Worm (Caenorhabditis elegans) whole organism, L2 larva: Measurements from ENCODE around the gene F25H9.6.
"Not testable (repeated sequence)": the region's sequence is repeated elsewhere in the genome, so short reads cannot be mapped to it uniquely, and the experiment has no call there.

Source experiments
- C34F6.9 ChIP-seq: fragments of 150-350 bp; optimal IDR thresholded peaks from 2 replicates; lab custom pipeline; 2014; ENCODE audit warnings: missing biosample characterization, missing genetic modification characterization
- F13H6.1 ChIP-seq: sonication (generic microtip); optimal IDR thresholded peaks from 2 replicates; lab custom pipeline; 2016; ENCODE audit warnings: missing genetic modification characterization, missing compliant biosample characterization
- R02D3.7 ChIP-seq: fragments of 150-350 bp; optimal IDR thresholded peaks from 2 replicates; lab custom pipeline; 2014; ENCODE audit warnings: missing biosample characterization, missing genetic modification characterization
- Y55F3AM.14 ChIP-seq: fragments of 200-800 bp; sonication (Bioruptor generic); optimal IDR thresholded peaks from 2 replicates; lab custom pipeline; 2018; ENCODE audit warnings: mild to moderate bottlenecking, missing genetic modification characterization, missing compliant biosample characterization
- ZK546.5 ChIP-seq: sonication (generic microtip); optimal IDR thresholded peaks from 2 replicates; lab custom pipeline; 2017; ENCODE audit warnings: missing biosample characterization, missing genetic modification characterization
- ceh-16 ChIP-seq: fragments of 150-350 bp; optimal IDR thresholded peaks from 2 replicates; lab custom pipeline; 2014; ENCODE audit warnings: missing biosample characterization, missing genetic modification characterization
- crh-2 ChIP-seq: sonication (generic microtip); optimal IDR thresholded peaks from 2 replicates; lab custom pipeline; 2017; ENCODE audit warnings: missing biosample characterization, missing genetic modification characterization
- dmd-4 ChIP-seq: sonication (generic microtip); optimal IDR thresholded peaks from 2 replicates; lab custom pipeline; 2017; ENCODE audit warnings: missing biosample characterization, missing genetic modification characterization
- egl-27 ChIP-seq: sonication (generic microtip); optimal IDR thresholded peaks from 3 replicates; lab custom pipeline; 2017; ENCODE audit warnings: missing biosample characterization, missing genetic modification reagents, missing genetic modification characterization
- elt-1 ChIP-seq: fragments of 150-350 bp; optimal IDR thresholded peaks from 2 replicates; lab custom pipeline; 2014; ENCODE audit warnings: missing biosample characterization, missing genetic modification characterization
- elt-3 ChIP-seq: sonication (generic microtip); optimal IDR thresholded peaks from 2 replicates; lab custom pipeline; 2017; ENCODE audit warnings: missing biosample characterization, missing genetic modification characterization
- fos-1 ChIP-seq: fragments of 150-350 bp; optimal IDR thresholded peaks from 2 replicates; lab custom pipeline; 2014; ENCODE audit warnings: missing biosample characterization, missing genetic modification characterization
- gmeb-1 ChIP-seq: fragments of 150-350 bp; optimal IDR thresholded peaks from 2 replicates; lab custom pipeline; 2014; ENCODE audit warnings: missing biosample characterization, missing genetic modification characterization
- lin-13 ChIP-seq: fragments of 150-350 bp; optimal IDR thresholded peaks from 2 replicates; lab custom pipeline; 2014; ENCODE audit warnings: missing biosample characterization, missing genetic modification reagents, missing genetic modification characterization
- lin-39 ChIP-seq: fragments of 150-350 bp; optimal IDR thresholded peaks from 2 replicates; lab custom pipeline; 2014; ENCODE audit warnings: missing biosample characterization, missing genetic modification reagents, missing genetic modification characterization
- lsy-2 ChIP-seq, 2 experiments: fragments of 150-350 bp in 1 of 2; sonication (generic microtip) in 1 of 2; optimal IDR thresholded peaks; 2 replicates each; lab custom pipeline; 2014 to 2017; ENCODE audit warnings: missing biosample characterization in 2 of 2, missing genetic modification characterization in 2 of 2
- mab-5 ChIP-seq: fragments of 150-350 bp; optimal IDR thresholded peaks from 2 replicates; lab custom pipeline; 2014; ENCODE audit warnings: missing biosample characterization, missing genetic modification characterization
- mbf-1 ChIP-seq: sonication (generic microtip); optimal IDR thresholded peaks from 2 replicates; lab custom pipeline; 2017; ENCODE audit warnings: missing biosample characterization, missing genetic modification characterization
- mdl-1 ChIP-seq, 2 experiments: fragments of 150-350 bp in 1 of 2; sonication (generic microtip) in 1 of 2; optimal IDR thresholded peaks; 2 replicates each; lab custom pipeline; 2017; ENCODE audit warnings: missing biosample characterization in 2 of 2, missing genetic modification characterization in 2 of 2
- nhr-12 ChIP-seq: fragments of 150-350 bp; optimal IDR thresholded peaks from 2 replicates; lab custom pipeline; 2014; ENCODE audit warnings: missing biosample characterization, missing genetic modification characterization
- nhr-21 ChIP-seq: fragments of 150-350 bp; optimal IDR thresholded peaks from 2 replicates; lab custom pipeline; 2014; ENCODE audit warnings: missing biosample characterization, missing genetic modification characterization
- nhr-23 ChIP-seq: fragments of 150-350 bp; optimal IDR thresholded peaks from 2 replicates; lab custom pipeline; 2014; ENCODE audit warnings: missing biosample characterization, missing genetic modification reagents, missing genetic modification characterization
- nhr-237 ChIP-seq: fragments of 150-350 bp; optimal IDR thresholded peaks from 2 replicates; lab custom pipeline; 2014; ENCODE audit warnings: missing biosample characterization, missing genetic modification characterization
- nhr-25 ChIP-seq: fragments of 150-350 bp; sonication (generic microtip); optimal IDR thresholded peaks from 3 replicates; lab custom pipeline; 2014; ENCODE audit warnings: missing biosample characterization, missing genetic modification characterization
- nhr-6 ChIP-seq: fragments of 150-350 bp; optimal IDR thresholded peaks from 2 replicates; lab custom pipeline; 2014; ENCODE audit warnings: missing biosample characterization, missing genetic modification characterization
- nhr-77 ChIP-seq: fragments of 150-350 bp; optimal IDR thresholded peaks from 2 replicates; lab custom pipeline; 2014; ENCODE audit warnings: missing biosample characterization, missing genetic modification characterization
- peb-1 ChIP-seq: fragments of 150-350 bp; optimal IDR thresholded peaks from 2 replicates; lab custom pipeline; 2014; ENCODE audit warnings: missing biosample characterization, missing genetic modification characterization
- sem-4 ChIP-seq: fragments of 150-350 bp; optimal IDR thresholded peaks from 2 replicates; lab custom pipeline; 2014; ENCODE audit warnings: missing biosample characterization, missing genetic modification reagents, missing genetic modification characterization
- skn-1 ChIP-seq: sonication (generic microtip); optimal IDR thresholded peaks from 2 replicates; lab custom pipeline; 2017; ENCODE audit warnings: missing biosample characterization, missing genetic modification characterization
- sma-3 ChIP-seq: sonication (generic microtip); optimal IDR thresholded peaks from 2 replicates; lab custom pipeline; 2016; ENCODE audit warnings: missing genetic modification reagents, missing genetic modification characterization, missing compliant biosample characterization
- sma-9 ChIP-seq, 2 experiments: fragments of 150-350 bp in 1 of 2; sonication (generic microtip) in 1 of 2; optimal IDR thresholded peaks; 2 replicates each; lab custom pipeline; 2014 to 2016; ENCODE audit warnings: missing genetic modification characterization in 2 of 2, mild to moderate bottlenecking in 1 of 2, missing biosample characterization in 1 of 2, missing compliant biosample characterization in 1 of 2, missing genetic modification reagents in 1 of 2, moderate library complexity in 1 of 2
- snpc-4 ChIP-seq: fragments of 150-350 bp; optimal IDR thresholded peaks from 2 replicates; lab custom pipeline; 2014; ENCODE audit warnings: missing biosample characterization, missing genetic modification characterization
- unc-39 ChIP-seq: fragments of 150-350 bp; optimal IDR thresholded peaks from 2 replicates; lab custom pipeline; 2014; ENCODE audit warnings: missing biosample characterization, missing genetic modification characterization
- unc-55 ChIP-seq: fragments of 150-350 bp; sonication (generic microtip); optimal IDR thresholded peaks from 3 replicates; lab custom pipeline; 2014; ENCODE audit warnings: missing biosample characterization, missing genetic modification reagents, missing genetic modification characterization
- unc-62 ChIP-seq: fragments of 150-350 bp; optimal IDR thresholded peaks from 2 replicates; lab custom pipeline; 2014; ENCODE audit warnings: missing biosample characterization, missing genetic modification reagents, missing genetic modification characterization
- zag-1 ChIP-seq: fragments of 150-350 bp; optimal IDR thresholded peaks from 2 replicates; lab custom pipeline; 2014; ENCODE audit warnings: missing biosample characterization, missing genetic modification characterization
- ztf-4 ChIP-seq: fragments of 150-350 bp; optimal IDR thresholded peaks from 2 replicates; lab custom pipeline; 2014; ENCODE audit warnings: missing biosample characterization, missing genetic modification characterization

F25H9.6 gene

ce11 chrV:13443535-13443934 lies 24.6 kb downstream of the F25H9.6 start, which contains the start of gene Y2H9A.6:
Y2H9A.6 (plus strand) TSS chrV:13443835.
- TF ChIP-seq fos-1 (tag; lab: Kevin White, UChicago); nhr-77 (tag; lab: Kevin White, UChicago); egl-27: not testable (repeated sequence)

DNA sequence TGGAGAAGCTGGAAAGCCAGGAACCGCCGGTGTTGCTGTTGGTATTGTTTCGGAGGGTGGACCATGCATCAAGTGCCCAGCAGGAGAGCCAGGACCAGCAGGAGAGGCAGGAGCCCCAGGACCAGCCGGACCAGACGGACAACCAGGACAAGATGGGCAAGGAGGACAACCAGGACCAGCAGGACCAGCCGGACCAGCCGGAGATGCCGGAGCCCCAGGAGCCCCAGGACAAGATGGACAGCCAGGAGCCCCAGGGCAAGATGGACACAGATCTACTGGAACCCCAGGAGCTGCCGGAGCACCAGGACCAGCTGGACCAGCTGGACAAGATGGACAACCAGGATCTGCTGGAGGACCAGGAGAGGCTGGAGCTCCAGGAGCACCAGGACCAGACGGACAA lies 25.3 kb downstream of the F25H9.6 start:
- TF ChIP-seq dmd-4 (tag; lab: Kevin White, UChicago) (no peak), elt-3 (tag; lab: Kevin White, UChicago) (no peak), lsy-2 (tag; optimal IDR thresholded peaks at IDR 0.05; lab: Kevin White, UChicago) (no peak), nhr-77 (tag; lab: Kevin White, UChicago) (no peak), nhr-12 (no peak), nhr-25 (no peak), nhr-237 (no peak), mab-5 (tag; lab: Kevin White, UChicago) (no peak), F13H6.1 (tag; lab: Kevin White, UChicago) (no peak), skn-1 (tag; lab: Kevin White, UChicago) (no peak), peb-1 (no peak), Y55F3AM.14 (GFP tag; lab: Kevin White, UChicago) (no peak), snpc-4 (tag; lab: Kevin White, UChicago) (no peak), sem-4 (tag; lab: Kevin White, UChicago) (no peak), nhr-23 (no peak), lin-13 (no peak), unc-55 (GFP tag; lab: Kevin White, UChicago) (no peak), nhr-6 (tag; lab: Kevin White, UChicago) (no peak)

DNA sequence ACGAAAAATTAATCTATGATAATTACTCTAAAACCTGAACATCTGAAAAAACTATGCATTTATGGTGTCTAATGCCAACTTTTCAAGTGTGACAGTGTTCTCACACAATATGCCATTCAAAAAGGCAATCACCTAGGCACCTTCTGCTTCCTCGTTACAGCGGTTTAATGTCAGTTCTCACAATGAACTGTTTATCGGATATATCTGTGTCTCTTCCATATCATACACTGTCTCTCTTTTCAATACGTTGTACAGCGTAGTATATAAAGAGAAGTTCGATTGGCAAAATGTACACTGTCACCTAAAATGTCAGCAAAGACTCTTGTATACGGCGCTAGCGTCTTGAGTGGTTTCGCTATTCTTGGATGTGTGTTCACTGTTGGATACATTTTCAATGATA lies 26.5 kb downstream of the F25H9.6 start, which contains the start of gene col-162:
TSS of gene col-162 (plus strand) at position 301 of the 400 bp plus-strand sequence.
- no peak for TF ChIP-seq sma-3
- TF ChIP-seq mdl-1 (tag; optimal IDR thresholded peaks at IDR 0.05; lab: Kevin White, UChicago), result no peak
- no peak for TF ChIP-seq snpc-4 (tag; lab: Kevin White, UChicago)
- TF ChIP-seq zag-1 (tag; lab: Kevin White, UChicago), result no peak
- no peak for TF ChIP-seq sma-9 (GFP tag; optimal IDR thresholded peaks at IDR 0.05; lab: Kevin White, UChicago)
- TF ChIP-seq sma-9 (tag; optimal IDR thresholded peaks at IDR 0.05; lab: Kevin White, UChicago), result no peak
- no peak for TF ChIP-seq mbf-1 (tag; lab: Kevin White, UChicago)
- TF ChIP-seq nhr-77 (tag; lab: Kevin White, UChicago), result no peak
- no peak for TF ChIP-seq nhr-21 (tag; lab: Kevin White, UChicago)
- no peak for TF ChIP-seq elt-1 (tag; lab: Kevin White, UChicago)
- TF ChIP-seq R02D3.7 (tag; lab: Kevin White, UChicago), result no peak
- TF ChIP-seq C34F6.9 (tag; lab: Kevin White, UChicago), result no peak
- TF ChIP-seq ZK546.5, result no peak

- TF ChIP-seq ztf-4 (tag; lab: Kevin White, UChicago) (no peak), gmeb-1 (tag; lab: Kevin White, UChicago) (peak; percentile 49)
Observed at ce11 chrV:13437473-13438074, 30.6 kb downstream of the F25H9.6 start, which contains the start of gene mes-4. mes-4 (minus strand) TSS chrV:13437545.

ce11 chrV:13432364-13432763 lies 35.8 kb downstream of the F25H9.6 start, which contains the start of gene srd-17:
srd-17 (minus strand) TSS chrV:13432714.
- TF ChIP-seq fos-1 (tag; lab: Kevin White, UChicago), result no peak
- TF ChIP-seq sma-9 (GFP tag; optimal IDR thresholded peaks at IDR 0.05; lab: Kevin White, UChicago), result no peak
- no peak for TF ChIP-seq sma-9 (tag; optimal IDR thresholded peaks at IDR 0.05; lab: Kevin White, UChicago)
- no peak for TF ChIP-seq unc-39 (tag; lab: Kevin White, UChicago)
- no peak for TF ChIP-seq egl-27
- TF ChIP-seq crh-2 (tag; lab: Kevin White, UChicago), result no peak
- TF ChIP-seq lin-13, result no peak
- TF ChIP-seq lin-39 (tag; lab: Kevin White, UChicago), result no peak
- TF ChIP-seq nhr-23, result no peak
- TF ChIP-seq dmd-4 (tag; lab: Kevin White, UChicago), result no peak
- no peak for TF ChIP-seq ceh-16 (tag; lab: Kevin White, UChicago)
- no peak for TF ChIP-seq zag-1 (tag; lab: Kevin White, UChicago)
- TF ChIP-seq peb-1, result no peak
- no peak for TF ChIP-seq elt-3 (tag; lab: Kevin White, UChicago)
- TF ChIP-seq mab-5 (tag; lab: Kevin White, UChicago), result no peak
- TF ChIP-seq unc-62 (GFP tag; lab: Kevin White, UChicago), result no peak
- TF ChIP-seq nhr-237, result no peak
- TF ChIP-seq, all 48 proteins: peak for 0
